Worm (Caenorhabditis elegans) whole organism, young adult: ENCODE measurements around the gene mpk-1.

ENCODE experiments used
- B0261.1 ChIP-seq: sonication (generic microtip); optimal IDR thresholded peaks from 2 replicates; lab custom pipeline; 2016; ENCODE audit warnings: mild to moderate bottlenecking, missing genetic modification characterization, moderate library complexity, missing compliant biosample characterization
- C17E4.6 ChIP-seq: fragments of 200-800 bp; sonication (Bioruptor generic); IDR thresholded peaks from 2 replicates; pipeline ENCODE4 v1.3.6; 2022; ENCODE audit warnings: missing genetic modification reagents, missing genetic modification characterization, missing compliant biosample characterization
- F10E7.11 ChIP-seq: sonication (generic microtip); optimal IDR thresholded peaks from 2 replicates; lab custom pipeline; 2017; ENCODE audit warnings: mild to moderate bottlenecking, missing genetic modification characterization, moderate library complexity, missing compliant biosample characterization
- F23B12.7 ChIP-seq: sonication (generic microtip); optimal IDR thresholded peaks from 2 replicates; lab custom pipeline; 2017; ENCODE audit warnings: missing genetic modification characterization, mild to moderate bottlenecking, missing compliant biosample characterization, antibody characterized with exemption, moderate library complexity; ENCODE audit not compliant: insufficient read depth
- F39B2.1 ChIP-seq: fragments of 200-800 bp; sonication (Bioruptor generic); IDR thresholded peaks from 2 replicates; pipeline ENCODE4 v1.3.6; 2022; ENCODE audit warnings: missing genetic modification reagents, missing genetic modification characterization, missing compliant biosample characterization
- F49E8.2 ChIP-seq: sonication (generic microtip); optimal IDR thresholded peaks from 3 replicates; lab custom pipeline; 2017; ENCODE audit warnings: missing genetic modification characterization, mild to moderate bottlenecking, missing compliant biosample characterization, antibody characterized with exemption, moderate library complexity; ENCODE audit not compliant: insufficient read depth
- F57A8.1 ChIP-seq: fragments of 200-800 bp; sonication (Bioruptor generic); optimal IDR thresholded peaks from 2 replicates; lab custom pipeline; 2018; ENCODE audit warnings: mild to moderate bottlenecking, missing genetic modification characterization, moderate library complexity, missing compliant biosample characterization
- K11D2.4 ChIP-seq: fragments of 200-800 bp; sonication (Bioruptor generic); IDR thresholded peaks from 2 replicates; pipeline ENCODE4 v1.3.6; 2022; ENCODE audit warnings: missing genetic modification reagents, missing genetic modification characterization, missing compliant biosample characterization
- K12H6.12 ChIP-seq: fragments of 200-800 bp; sonication (Bioruptor generic); optimal IDR thresholded peaks from 2 replicates; lab custom pipeline; 2018; ENCODE audit warnings: mild to moderate bottlenecking, missing genetic modification characterization, missing compliant biosample characterization
- Y53F4B.3 ChIP-seq: fragments of 200-800 bp; sonication (Bioruptor generic); IDR thresholded peaks from 2 replicates; pipeline ENCODE4 v1.3.6; 2022; ENCODE audit warnings: missing genetic modification reagents, missing genetic modification characterization, missing compliant biosample characterization
- Y56A3A.18 ChIP-seq: fragments of 200-800 bp; sonication (Bioruptor generic); IDR thresholded peaks from 2 replicates; pipeline ENCODE4 v1.3.6; 2022; ENCODE audit warnings: missing genetic modification reagents, missing genetic modification characterization, missing compliant biosample characterization
- Y67H2A.10 ChIP-seq: fragments of 200-800 bp; sonication (Bioruptor generic); conservative IDR thresholded peaks from 2 replicates; pipeline ENCODE4 v1.3.6; 2022; ENCODE audit warnings: missing genetic modification reagents, missing genetic modification characterization, missing compliant biosample characterization
- Y79H2A.3 ChIP-seq: fragments of 200-800 bp; sonication (Bioruptor generic); conservative IDR thresholded peaks from 2 replicates; pipeline ENCODE4 v1.3.6; 2022; ENCODE audit warnings: missing genetic modification reagents, missing genetic modification characterization, missing compliant biosample characterization
- Y95B8A.8 ChIP-seq: fragments of 200-800 bp; sonication (Bioruptor generic); IDR thresholded peaks from 2 replicates; pipeline ENCODE4 v1.3.6; 2022; ENCODE audit warnings: missing genetic modification reagents, missing genetic modification characterization, missing compliant biosample characterization
- ZK185.1 ChIP-seq: sonication (generic microtip); optimal IDR thresholded peaks from 2 replicates; lab custom pipeline; 2016; ENCODE audit warnings: mild to moderate bottlenecking, missing genetic modification characterization, missing compliant biosample characterization; ENCODE audit not compliant: poor library complexity, severe bottlenecking
- aptf-3 ChIP-seq: fragments of 200-800 bp; sonication (Bioruptor generic); IDR thresholded peaks from 2 replicates; pipeline ENCODE4 v1.3.6; 2022; ENCODE audit warnings: missing genetic modification characterization, missing compliant biosample characterization
- atf-7 ChIP-seq: sonication (generic microtip); optimal IDR thresholded peaks from 2 replicates; lab custom pipeline; 2017; ENCODE audit warnings: mild to moderate bottlenecking, missing genetic modification characterization, missing compliant biosample characterization
- athp-1 ChIP-seq: sonication (generic microtip); optimal IDR thresholded peaks from 2 replicates; lab custom pipeline; 2017; ENCODE audit warnings: mild to moderate bottlenecking, missing genetic modification characterization, missing compliant biosample characterization
- attf-3 ChIP-seq: fragments of 200-800 bp; sonication (Bioruptor generic); conservative IDR thresholded peaks from 2 replicates; pipeline ENCODE4 v1.3.6; 2022; ENCODE audit warnings: missing genetic modification reagents, missing genetic modification characterization, missing compliant biosample characterization
- bed-2 ChIP-seq: fragments of 200-800 bp; sonication (Bioruptor generic); IDR thresholded peaks from 2 replicates; pipeline ENCODE4 v1.3.6; 2022; ENCODE audit warnings: missing genetic modification reagents, missing genetic modification characterization, missing compliant biosample characterization
- ceh-27 ChIP-seq: fragments of 200-800 bp; sonication (Bioruptor generic); optimal IDR thresholded peaks from 2 replicates; lab custom pipeline; 2018; ENCODE audit warnings: mild to moderate bottlenecking, missing genetic modification characterization, moderate library complexity, missing compliant biosample characterization
- ceh-58 ChIP-seq: fragments of 200-800 bp; sonication (Bioruptor generic); IDR thresholded peaks from 2 replicates; pipeline ENCODE4 v1.3.6; 2022; ENCODE audit warnings: missing genetic modification characterization, missing compliant biosample characterization
- ceh-91 ChIP-seq: fragments of 200-800 bp; sonication (Bioruptor generic); IDR thresholded peaks from 2 replicates; pipeline ENCODE4 v1.3.6; 2022; ENCODE audit warnings: missing genetic modification reagents, missing genetic modification characterization, missing compliant biosample characterization
- chd-7 ChIP-seq: sonication (generic microtip); optimal IDR thresholded peaks from 2 replicates; lab custom pipeline; 2016; ENCODE audit warnings: mild to moderate bottlenecking, missing genetic modification characterization, moderate library complexity, missing compliant biosample characterization
- die-1 ChIP-seq: sonication (generic microtip); optimal IDR thresholded peaks from 2 replicates; lab custom pipeline; 2016; ENCODE audit warnings: missing genotype, mild to moderate bottlenecking, missing genetic modification characterization, missing compliant biosample characterization
- ets-4 ChIP-seq: fragments of 200-800 bp; sonication (Bioruptor generic); optimal IDR thresholded peaks from 2 replicates; lab custom pipeline; 2018; ENCODE audit warnings: mild to moderate bottlenecking, missing genetic modification characterization, missing compliant biosample characterization
- hlh-26 ChIP-seq: fragments of 200-800 bp; sonication (Bioruptor generic); conservative IDR thresholded peaks from 2 replicates; pipeline ENCODE4 v1.3.6; 2022; ENCODE audit warnings: missing genetic modification reagents, missing genetic modification characterization, missing compliant biosample characterization
- hrde-1 ChIP-seq: sonication (generic microtip); optimal IDR thresholded peaks from 2 replicates; lab custom pipeline; 2016; ENCODE audit warnings: missing genetic modification characterization, mild to moderate bottlenecking, missing compliant biosample characterization, moderate library complexity, missing genotype, missing genetic modification reagents, borderline replicate concordance
- lin-26 ChIP-seq: fragments of 200-800 bp; sonication (Bioruptor generic); IDR thresholded peaks from 2 replicates; pipeline ENCODE4 v1.3.6; 2022; ENCODE audit warnings: missing genetic modification reagents, missing genetic modification characterization, missing compliant biosample characterization
- lir-1 ChIP-seq: fragments of 200-800 bp; sonication (Bioruptor generic); conservative IDR thresholded peaks from 2 replicates; pipeline ENCODE4 v1.3.6; 2022; ENCODE audit warnings: missing genetic modification reagents, missing genetic modification characterization, missing compliant biosample characterization
- lsy-27 ChIP-seq: sonication (generic microtip); optimal IDR thresholded peaks from 2 replicates; lab custom pipeline; 2017; ENCODE audit warnings: missing genetic modification characterization, mild to moderate bottlenecking, missing compliant biosample characterization, antibody characterized with exemption, missing genotype, borderline replicate concordance; ENCODE audit not compliant: insufficient read depth
- madf-10 ChIP-seq: sonication (generic microtip); optimal IDR thresholded peaks from 2 replicates; lab custom pipeline; 2016; ENCODE audit warnings: mild to moderate bottlenecking, missing genetic modification characterization, missing compliant biosample characterization
- mcd-1 ChIP-seq: fragments of 200-800 bp; sonication (Bioruptor generic); IDR thresholded peaks from 2 replicates; pipeline ENCODE4 v1.3.6; 2022; ENCODE audit warnings: missing genetic modification reagents, missing genetic modification characterization, missing compliant biosample characterization
- mel-28 ChIP-seq: sonication (generic microtip); optimal IDR thresholded peaks from 2 replicates; lab custom pipeline; 2016; ENCODE audit warnings: borderline replicate concordance, mild to moderate bottlenecking, missing genetic modification characterization, missing compliant biosample characterization
- nfyb-1 ChIP-seq: fragments of 200-800 bp; sonication (Bioruptor generic); IDR thresholded peaks from 2 replicates; pipeline ENCODE4 v1.3.6; 2022; ENCODE audit warnings: missing genetic modification reagents, missing genetic modification characterization, missing compliant biosample characterization
- nhr-179 ChIP-seq: sonication (generic microtip); optimal IDR thresholded peaks from 2 replicates; lab custom pipeline; 2016; ENCODE audit warnings: mild to moderate bottlenecking, missing genetic modification characterization, missing compliant biosample characterization
- nhr-27 ChIP-seq: fragments of 200-800 bp; sonication (Bioruptor generic); optimal IDR thresholded peaks from 2 replicates; lab custom pipeline; 2018; ENCODE audit warnings: mild to moderate bottlenecking, missing genetic modification characterization, moderate library complexity, missing compliant biosample characterization
- pbrm-1 ChIP-seq: fragments of 200-800 bp; sonication (Bioruptor generic); IDR thresholded peaks from 2 replicates; pipeline ENCODE4 v1.3.6; 2022; ENCODE audit warnings: missing genetic modification reagents, missing genetic modification characterization, missing compliant biosample characterization
- pha-4 ChIP-seq: fragments of 150-350 bp; sonication (generic microtip); optimal IDR thresholded peaks from 2 replicates; lab custom pipeline; 2014; ENCODE audit warnings: missing biosample characterization, missing genetic modification reagents, missing genetic modification characterization
- rcor-1 ChIP-seq: fragments of 200-800 bp; sonication (Bioruptor generic); IDR thresholded peaks from 2 replicates; pipeline ENCODE4 v1.3.6; 2022; ENCODE audit warnings: missing genetic modification reagents, missing genetic modification characterization, missing compliant biosample characterization
- snpc-3.4 ChIP-seq: sonication (generic microtip); optimal IDR thresholded peaks from 2 replicates; lab custom pipeline; 2017; ENCODE audit warnings: missing genetic modification characterization, mild to moderate bottlenecking, missing compliant biosample characterization, antibody characterized with exemption, moderate library complexity, missing genotype, missing genetic modification reagents
- tlf-1 ChIP-seq: fragments of 200-800 bp; sonication (Bioruptor generic); optimal IDR thresholded peaks from 2 replicates; lab custom pipeline; 2018; ENCODE audit warnings: mild to moderate bottlenecking, missing genetic modification characterization, missing compliant biosample characterization
- unc-130 ChIP-seq: sonication (generic microtip); optimal IDR thresholded peaks from 2 replicates; lab custom pipeline; 2016; ENCODE audit warnings: missing genetic modification reagents, missing genetic modification characterization, missing compliant biosample characterization
- unc-62 ChIP-seq: fragments of 150-350 bp; optimal IDR thresholded peaks from 2 replicates; lab custom pipeline; 2014; ENCODE audit warnings: missing biosample characterization, missing genetic modification reagents, missing genetic modification characterization
- zfh-2 ChIP-seq: fragments of 200-800 bp; sonication (Bioruptor generic); conservative IDR thresholded peaks from 2 replicates; pipeline ENCODE4 v1.3.6; 2022; ENCODE audit warnings: missing genetic modification reagents, missing genetic modification characterization, missing compliant biosample characterization
- zim-3 ChIP-seq: sonication (generic microtip); optimal IDR thresholded peaks from 2 replicates; lab custom pipeline; 2017; ENCODE audit warnings: mild to moderate bottlenecking, missing genetic modification characterization, moderate library complexity, missing compliant biosample characterization
- ztf-18 ChIP-seq: sonication (generic microtip); optimal IDR thresholded peaks from 2 replicates; lab custom pipeline; 2016; ENCODE audit warnings: missing genotype, mild to moderate bottlenecking, missing genetic modification characterization, missing compliant biosample characterization
- ztf-28 ChIP-seq: fragments of 200-800 bp; sonication (Bioruptor generic); IDR thresholded peaks from 2 replicates; pipeline ENCODE4 v1.3.6; 2022; ENCODE audit warnings: missing genetic modification reagents, missing genetic modification characterization, missing compliant biosample characterization

Gene mpk-1

ce11 chrIII:4172210-4172609 lies 55.7 kb downstream of the mpk-1 start (continued):
- TF ChIP-seq Y67H2A.10 (no peak), bed-2 (GFP tag; lab: Robert Waterston, UW) (no peak), Y95B8A.8 (GFP tag; lab: Robert Waterston, UW) (0 out of 2 replicates have a peak, but pooled peaks have one; percentile 15), nhr-27 (tag; lab: Kevin White, UChicago) (no peak), ZK185.1 (tag; lab: Kevin White, UChicago) (no peak), rcor-1 (GFP tag; lab: Robert Waterston, UW) (no peak), Y56A3A.18 (GFP tag; lab: Robert Waterston, UW) (no peak), die-1 (tag; lab: Kevin White, UChicago) (peak; percentile 54), zim-3 (peak; percentile 63), B0261.1 (tag; lab: Kevin White, UChicago) (no peak), ztf-18 (tag; lab: Kevin White, UChicago) (no peak), Y79H2A.3 (GFP tag; lab: Robert Waterston, UW) (0 out of 2 replicates have a peak, but pooled peaks have one; percentile 44), mel-28 (no peak), lir-1 (GFP tag; lab: Robert Waterston, UW) (no peak), ceh-27 (GFP tag; lab: Kevin White, UChicago) (no peak), aptf-3 (peak; percentile 76; the same call in 1 of the 2 replicates), F23B12.7 (tag; lab: Kevin White, UChicago) (no peak), tlf-1 (GFP tag; lab: Kevin White, UChicago) (peak; percentile 72), F49E8.2 (peak; percentile 82), F57A8.1 (no peak), mcd-1 (GFP tag; lab: Robert Waterston, UW) (no peak), unc-130 (GFP tag; lab: Kevin White, UChicago) (peak; percentile 69), athp-1 (tag; lab: Kevin White, UChicago) (peak; percentile 88), ceh-91 (no peak), ztf-28 (GFP tag; lab: Robert Waterston, UW) (no peak), zfh-2 (GFP tag; lab: Robert Waterston, UW) (no peak), F39B2.1 (GFP tag; lab: Robert Waterston, UW) (peak; percentile 9; the same call in 1 of the 2 replicates), chd-7 (tag; lab: Kevin White, UChicago) (peak; percentile 42), lsy-27 (tag; lab: Kevin White, UChicago) (no peak), ets-4 (no peak), F10E7.11 (tag; lab: Kevin White, UChicago) (peak; percentile 79), nfyb-1 (GFP tag; lab: Robert Waterston, UW) (peak; percentile 47; the same call in 1 of the 2 replicates), C17E4.6 (no peak), pbrm-1 (GFP tag; lab: Robert Waterston, UW) (0 out of 2 replicates have a peak, but pooled peaks have one; percentile 36), snpc-3.4 (tag; lab: Kevin White, UChicago) (peak; percentile 23), unc-62 (no peak), K12H6.12 (no peak), lin-26 (no peak; the same call in 1 of the 2 replicates), nhr-179 (no peak), madf-10 (tag; lab: Kevin White, UChicago) (no peak), hlh-26 (no peak), K11D2.4 (GFP tag; lab: Robert Waterston, UW) (no peak), Y53F4B.3 (GFP tag; lab: Robert Waterston, UW) (no peak), attf-3 (no peak), hrde-1 (peak; percentile 92), atf-7 (tag; lab: Kevin White, UChicago) (peak; percentile 68), pha-4 (no peak), ceh-58 (GFP tag; lab: Robert Waterston, UW) (no peak)
